Fruit fly (Drosophila melanogaster) S2 (cell line): Measurements from ENCODE around the gene CG32365.

Experiments
- CG8478 ChIP-seq: fragments of >200 bp; optimal IDR thresholded peaks from 2 replicates; lab custom pipeline; 2018
- CTCF ChIP-seq, 2 experiments: fragments of >200 bp; optimal IDR thresholded peaks; 2 replicates each; lab custom pipeline; 2018

DNA sequence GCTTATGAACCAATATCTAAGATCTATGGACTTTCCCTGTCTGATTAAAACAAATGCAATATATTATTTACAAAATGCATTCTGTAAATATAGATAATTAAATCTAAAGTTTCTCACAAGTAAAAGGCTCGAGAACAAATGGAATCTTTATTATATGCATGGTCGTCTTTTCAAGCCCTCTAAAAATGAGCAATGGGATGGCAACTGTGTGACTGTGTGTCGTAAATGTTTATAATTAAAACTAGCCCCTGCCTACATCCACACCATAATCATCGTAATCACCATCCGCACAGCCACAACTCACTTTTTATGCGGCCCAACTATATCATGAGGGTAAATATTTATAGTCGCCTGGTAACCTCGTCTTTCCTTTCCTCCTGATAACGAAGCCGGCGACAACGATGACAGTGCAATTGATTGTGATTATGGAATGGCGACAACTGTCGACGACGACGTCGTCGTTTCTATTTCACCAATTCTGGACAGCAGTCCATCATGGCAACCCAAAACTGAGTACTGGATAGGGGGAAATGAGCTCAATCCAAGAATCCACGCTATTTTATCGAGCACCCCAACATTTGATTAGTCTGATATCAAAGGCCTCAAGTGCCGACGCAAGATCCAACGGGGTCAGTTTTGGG is 3.0 kb upstream of the CG32365 start:
- no peak for TF ChIP-seq CTCF (optimal IDR thresholded peaks at IDR 0.05; lab: Kevin White, UChicago)
- no peak for TF ChIP-seq CG8478
